Worm (Caenorhabditis elegans) whole organism, L4 larva: ENCODE results near the gene mes-4.
"Not testable (repeated sequence)": the region's sequence is repeated elsewhere in the genome, so short reads cannot be mapped to it uniquely, and the experiment has no call there.

Source experiments
- D1046.2 ChIP-seq: fragments of 200-800 bp; sonication (Bioruptor generic); IDR thresholded peaks from 2 replicates; pipeline ENCODE4 v1.3.6; 2022; ENCODE audit warnings: missing genetic modification characterization, missing compliant biosample characterization
- F26F4.8 ChIP-seq: fragments of 200-800 bp; sonication (Bioruptor generic); conservative IDR thresholded peaks from 2 replicates; pipeline ENCODE4 v1.3.6; 2022; ENCODE audit warnings: missing genetic modification characterization, missing compliant biosample characterization
- F44E2.7 ChIP-seq: fragments of 200-800 bp; sonication (Bioruptor generic); IDR thresholded peaks from 2 replicates; pipeline ENCODE4 v2.1.2; 2022; ENCODE audit warnings: missing genetic modification characterization, missing compliant biosample characterization
- T26A8.4 ChIP-seq: fragments of 200-800 bp; sonication (Bioruptor generic); IDR thresholded peaks from 2 replicates; pipeline ENCODE4 v1.3.6; 2022; ENCODE audit warnings: missing genetic modification characterization, missing compliant biosample characterization
- Y105C5A.15 ChIP-seq: fragments of 200-800 bp; sonication (Bioruptor generic); IDR thresholded peaks from 2 replicates; pipeline ENCODE4 v1.3.6; 2022; ENCODE audit warnings: missing genetic modification characterization, missing compliant biosample characterization
- ceh-28 ChIP-seq: fragments of 150-350 bp; optimal IDR thresholded peaks from 2 replicates; lab custom pipeline; 2014; ENCODE audit warnings: missing biosample characterization, missing genetic modification reagents, missing genetic modification characterization
- ctbp-1 ChIP-seq: fragments of 200-800 bp; sonication (Bioruptor generic); IDR thresholded peaks from 2 replicates; pipeline ENCODE4 v1.3.6; 2022; ENCODE audit warnings: missing genetic modification reagents, missing genetic modification characterization, missing compliant biosample characterization
- daf-12 ChIP-seq: fragments of 150-350 bp; optimal IDR thresholded peaks from 2 replicates; lab custom pipeline; 2014; ENCODE audit warnings: missing biosample characterization, missing genetic modification reagents, missing genetic modification characterization
- daf-8 ChIP-seq: fragments of 200-800 bp; sonication (Bioruptor generic); IDR thresholded peaks from 2 replicates; pipeline ENCODE4 v1.3.6; 2022; ENCODE audit warnings: missing genetic modification characterization, missing compliant biosample characterization
- dmd-8 ChIP-seq: fragments of 200-800 bp; sonication (Bioruptor generic); IDR thresholded peaks from 2 replicates; pipeline ENCODE4 v1.3.6; 2022; ENCODE audit warnings: missing genetic modification characterization, missing compliant biosample characterization
- dpl-1 ChIP-seq: fragments of 150-350 bp; optimal IDR thresholded peaks from 2 replicates; lab custom pipeline; 2014; ENCODE audit warnings: missing biosample characterization, missing genetic modification reagents, missing genetic modification characterization
- egl-27 ChIP-seq: sonication (generic microtip); optimal IDR thresholded peaks from 3 replicates; lab custom pipeline; 2017; ENCODE audit warnings: missing biosample characterization, missing genetic modification reagents, missing genetic modification characterization
- egl-43 ChIP-seq: fragments of 200-800 bp; sonication (Bioruptor generic); IDR thresholded peaks from 2 replicates; pipeline ENCODE4 v1.3.6; 2022; ENCODE audit warnings: missing genetic modification reagents, missing genetic modification characterization, missing compliant biosample characterization
- gei-8 ChIP-seq: fragments of 200-800 bp; sonication (Bioruptor generic); optimal IDR thresholded peaks from 2 replicates; lab custom pipeline; 2018; ENCODE audit warnings: mild to moderate bottlenecking, missing genetic modification characterization, missing compliant biosample characterization
- hlh-11 ChIP-seq: fragments of 200-800 bp; sonication (Bioruptor generic); optimal IDR thresholded peaks from 2 replicates; lab custom pipeline; 2018; ENCODE audit warnings: mild to moderate bottlenecking, missing genetic modification characterization, missing compliant biosample characterization
- lim-7 ChIP-seq: fragments of 200-800 bp; sonication (Bioruptor generic); IDR thresholded peaks from 2 replicates; pipeline ENCODE4 v1.3.6; 2022; ENCODE audit warnings: missing genetic modification characterization, missing compliant biosample characterization
- lin-38 ChIP-seq: fragments of 200-800 bp; sonication (Bioruptor generic); IDR thresholded peaks from 2 replicates; pipeline ENCODE4 v1.3.6; 2022; ENCODE audit warnings: missing genetic modification reagents, missing genetic modification characterization, missing compliant biosample characterization
- lir-3 ChIP-seq: sonication (generic microtip); optimal IDR thresholded peaks from 2 replicates; lab custom pipeline; 2016; ENCODE audit warnings: mild to moderate bottlenecking, missing genetic modification characterization, missing compliant biosample characterization
- madf-9 ChIP-seq: fragments of 200-800 bp; sonication (Bioruptor generic); conservative IDR thresholded peaks from 2 replicates; pipeline ENCODE4 v1.3.6; 2022; ENCODE audit warnings: missing genetic modification reagents, missing genetic modification characterization, missing compliant biosample characterization
- mdt-29 ChIP-seq: fragments of 200-800 bp; sonication (Bioruptor generic); IDR thresholded peaks from 2 replicates; pipeline ENCODE4 v1.3.6; 2022; ENCODE audit warnings: missing genetic modification reagents, missing genetic modification characterization, missing compliant biosample characterization
- mep-1 ChIP-seq: fragments of 150-350 bp; sonication (generic microtip); optimal IDR thresholded peaks from 3 replicates; lab custom pipeline; 2014; ENCODE audit warnings: missing biosample characterization, missing genetic modification characterization
- mes-2 ChIP-seq: sonication (generic microtip); optimal IDR thresholded peaks from 2 replicates; lab custom pipeline; 2016; ENCODE audit warnings: missing genotype, mild to moderate bottlenecking, missing genetic modification characterization, missing compliant biosample characterization; ENCODE audit not compliant: poor library complexity, severe bottlenecking
- mxl-2 ChIP-seq: fragments of 200-800 bp; sonication (Bioruptor generic); conservative IDR thresholded peaks from 2 replicates; pipeline ENCODE4 v1.3.6; 2022; ENCODE audit warnings: missing genetic modification reagents, missing genetic modification characterization, missing compliant biosample characterization
- nhr-11 ChIP-seq: fragments of 150-350 bp; optimal IDR thresholded peaks from 2 replicates; lab custom pipeline; 2014; ENCODE audit warnings: missing biosample characterization, missing genetic modification characterization
- nhr-25 ChIP-seq: sonication (generic microtip); optimal IDR thresholded peaks from 2 replicates; lab custom pipeline; 2017; ENCODE audit warnings: missing genetic modification characterization, mild to moderate bottlenecking, missing compliant biosample characterization, antibody characterized with exemption, moderate library complexity, borderline replicate concordance; ENCODE audit not compliant: insufficient read depth
- nhr-48 ChIP-seq: sonication (generic microtip); optimal IDR thresholded peaks from 2 replicates; lab custom pipeline; 2016; ENCODE audit warnings: mild to moderate bottlenecking, missing genetic modification characterization, missing compliant biosample characterization
- pqm-1 ChIP-seq: sonication (generic microtip); optimal IDR thresholded peaks from 2 replicates; lab custom pipeline; 2017; ENCODE audit warnings: missing biosample characterization, missing genetic modification characterization
- saeg-2 ChIP-seq: fragments of 200-800 bp; sonication (Bioruptor generic); IDR thresholded peaks from 2 replicates; pipeline ENCODE4 v1.3.6; 2022; ENCODE audit warnings: missing genetic modification reagents, missing genetic modification characterization, missing compliant biosample characterization
- sdz-12 ChIP-seq: fragments of 200-800 bp; sonication (Bioruptor generic); optimal IDR thresholded peaks from 2 replicates; lab custom pipeline; 2018; ENCODE audit warnings: mild to moderate bottlenecking, missing genetic modification characterization, missing compliant biosample characterization
- set-16 ChIP-seq: fragments of 200-800 bp; sonication (Bioruptor generic); IDR thresholded peaks from 2 replicates; pipeline ENCODE4 v1.3.6; 2022; ENCODE audit warnings: missing genetic modification reagents, missing genetic modification characterization, missing compliant biosample characterization
- skn-1 ChIP-seq: fragments of 150-350 bp; optimal IDR thresholded peaks from 2 replicates; lab custom pipeline; 2014; ENCODE audit warnings: missing biosample characterization, missing genetic modification characterization
- snpc-1.2 ChIP-seq: fragments of 200-800 bp; sonication (Bioruptor generic); IDR thresholded peaks from 2 replicates; pipeline ENCODE4 v1.3.6; 2022; ENCODE audit warnings: missing genetic modification reagents, missing genetic modification characterization, missing compliant biosample characterization
- tag-97 ChIP-seq: fragments of 200-800 bp; sonication (Bioruptor generic); IDR thresholded peaks from 2 replicates; pipeline ENCODE4 v1.3.6; 2022; ENCODE audit warnings: missing genetic modification characterization, missing compliant biosample characterization
- unc-130 ChIP-seq: sonication (generic microtip); optimal IDR thresholded peaks from 2 replicates; lab custom pipeline; 2016; ENCODE audit warnings: missing genetic modification reagents, missing genetic modification characterization, missing compliant biosample characterization
- unc-62 ChIP-seq, 3 experiments: fragments of 150-350 bp in 1 of 3; sonication (generic microtip); optimal IDR thresholded peaks in 2 of 3; peaks in 1 of 3; 1 replicate in 1 of 3; 2 replicates in 2 of 3; lab custom pipeline; 2014 to 2017; ENCODE audit warnings: missing biosample characterization in 3 of 3, missing genetic modification characterization in 3 of 3, missing genetic modification reagents in 3 of 3, missing genotype in 1 of 3
- zfp-2 ChIP-seq: sonication (generic microtip); optimal IDR thresholded peaks from 2 replicates; lab custom pipeline; 2016; ENCODE audit warnings: mild to moderate bottlenecking, missing genetic modification characterization, missing compliant biosample characterization
- zip-2 ChIP-seq: fragments of 150-350 bp; optimal IDR thresholded peaks from 2 replicates; lab custom pipeline; 2014; ENCODE audit warnings: missing biosample characterization, missing genetic modification characterization

Gene mes-4

ce11 chrV:13445229-13445949 lies 8.0 kb upstream of the mes-4 start, which contains the start of gene Y2H9A.4 (continued):
- TF ChIP-seq nhr-11 (tag; lab: Kevin White, UChicago) (no peak), unc-62 (GFP tag; optimal IDR thresholded peaks at IDR 0.05 in 1 of 2; lab: Kevin White, UChicago) (peak in 1 of 2 experiments; percentile 94), unc-62 (tag; optimal IDR thresholded peaks at IDR 0.05; lab: Kevin White, UChicago) (no peak), pqm-1 (tag; lab: Kevin White, UChicago) (peak; percentile 37), nhr-48 (tag; lab: Kevin White, UChicago) (no peak), daf-12 (no peak), hlh-11 (tag; lab: Kevin White, UChicago) (no peak)

- TF ChIP-seq saeg-2 (GFP tag; lab: Robert Waterston, UW); lim-7; egl-43 (GFP tag; lab: Robert Waterston, UW): not testable (repeated sequence)
Observed at ce11 chrV:13443535-13443934, 6.2 kb upstream of the mes-4 start, which contains the start of gene Y2H9A.6. TSS of gene Y2H9A.6 (plus strand) at chrV:13443835.

ce11 chrV:13442819-13443218 lies 5.5 kb upstream of the mes-4 start:
- TF ChIP-seq F26F4.8 (GFP tag; lab: Robert Waterston, UW) (no peak), egl-27 (tag; lab: Kevin White, UChicago) (no peak), set-16 (peak; percentile 98), D1046.2 (GFP tag; lab: Robert Waterston, UW) (no peak), ctbp-1 (GFP tag; lab: Robert Waterston, UW) (no peak), T26A8.4 (GFP tag; lab: Robert Waterston, UW) (0 out of 2 replicates have a peak, but pooled peaks have one; percentile 44), F44E2.7 (GFP tag; lab: Robert Waterston, UW) (0 out of 2 replicates have a peak, but pooled peaks have one; percentile 25), dmd-8 (GFP tag; lab: Robert Waterston, UW) (0 out of 2 replicates have a peak, but pooled peaks have one; percentile 40), lim-7 (0 out of 2 replicates have a peak, but pooled peaks have one; percentile 17), sdz-12 (GFP tag; lab: Kevin White, UChicago) (no peak), lin-38 (peak; percentile 22; the same call in 1 of the 2 replicates), Y105C5A.15 (no peak), lir-3 (tag; lab: Kevin White, UChicago) (no peak), mep-1 (tag; lab: Kevin White, UChicago) (no peak), nhr-25 (tag; lab: Kevin White, UChicago) (no peak), zip-2 (tag; lab: Kevin White, UChicago) (no peak), mes-2 (tag; lab: Kevin White, UChicago) (no peak), snpc-1.2 (peak; percentile 38; the same call in 1 of the 2 replicates)

ce11 chrV:13441661-13442060 lies 4.3 kb upstream of the mes-4 start, which contains the start of gene col-162:
TSS of gene col-162 (plus strand) at chrV:13441961.
- no peak for TF ChIP-seq gei-8 (GFP tag; lab: Kevin White, UChicago)
- TF ChIP-seq zfp-2 (tag; lab: Kevin White, UChicago) = no peak
- no peak for TF ChIP-seq skn-1 (tag; lab: Kevin White, UChicago)
- TF ChIP-seq dpl-1 (GFP tag; lab: Kevin White, UChicago) = no peak
- TF ChIP-seq tag-97 (GFP tag; lab: Robert Waterston, UW) = no peak
- no peak for TF ChIP-seq daf-8 (GFP tag; lab: Robert Waterston, UW)
- TF ChIP-seq mxl-2 = no peak
- TF ChIP-seq madf-9 (GFP tag; lab: Robert Waterston, UW) = no peak
- TF ChIP-seq mes-2 (tag; lab: Kevin White, UChicago) = no peak
- TF ChIP-seq unc-130 (GFP tag; lab: Kevin White, UChicago) = no peak
- no peak for TF ChIP-seq mdt-29
- no peak for TF ChIP-seq ceh-28 (tag; lab: Kevin White, UChicago)
